Worm (Caenorhabditis elegans) whole organism, late embryonic: Measurements from ENCODE around the gene dod-21.

Experiments
- C38D4.7 ChIP-seq: fragments of 200-800 bp; sonication (Bioruptor generic); optimal IDR thresholded peaks from 2 replicates; lab custom pipeline; 2018; ENCODE audit warnings: mild to moderate bottlenecking, missing genetic modification characterization, moderate library complexity, missing compliant biosample characterization
- F13H6.1 ChIP-seq: sonication (generic microtip); optimal IDR thresholded peaks from 2 replicates; lab custom pipeline; 2016; ENCODE audit warnings: missing genetic modification characterization, missing compliant biosample characterization
- ahr-1 ChIP-seq: sonication (generic microtip); optimal IDR thresholded peaks from 2 replicates; lab custom pipeline; 2016; ENCODE audit warnings: missing genetic modification characterization, missing compliant biosample characterization
- ama-1 ChIP-seq: fragments of 150-350 bp; optimal IDR thresholded peaks from 2 replicates; lab custom pipeline; 2014
- ceh-14 ChIP-seq: sonication (generic microtip); optimal IDR thresholded peaks from 2 replicates; lab custom pipeline; 2016; ENCODE audit warnings: missing genotype, missing genetic modification characterization, missing compliant biosample characterization
- ceh-19 ChIP-seq: fragments of 200-800 bp; sonication (Bioruptor generic); optimal IDR thresholded peaks from 2 replicates; lab custom pipeline; 2018; ENCODE audit warnings: mild to moderate bottlenecking, missing genetic modification characterization, missing compliant biosample characterization
- ceh-22 ChIP-seq: sonication (generic microtip); optimal IDR thresholded peaks from 2 replicates; lab custom pipeline; 2017; ENCODE audit warnings: missing biosample characterization, missing genetic modification characterization
- ceh-24 ChIP-seq: sonication (generic microtip); optimal IDR thresholded peaks from 2 replicates; lab custom pipeline; 2016; ENCODE audit warnings: mild to moderate bottlenecking, missing genetic modification characterization, missing compliant biosample characterization
- ceh-31 ChIP-seq: sonication (generic microtip); optimal IDR thresholded peaks from 2 replicates; lab custom pipeline; 2016; ENCODE audit warnings: missing genetic modification characterization, missing compliant biosample characterization
- ceh-6 ChIP-seq: fragments of 200-800 bp; sonication (Bioruptor generic); optimal IDR thresholded peaks from 2 replicates; lab custom pipeline; 2018; ENCODE audit warnings: mild to moderate bottlenecking, missing genetic modification characterization, missing compliant biosample characterization
- ceh-9 ChIP-seq: sonication (generic microtip); optimal IDR thresholded peaks from 2 replicates; lab custom pipeline; 2016; ENCODE audit warnings: mild to moderate bottlenecking, missing genetic modification characterization, inconsistent platforms, missing compliant biosample characterization
- dmd-4 ChIP-seq: sonication (generic microtip); optimal IDR thresholded peaks from 2 replicates; lab custom pipeline; 2016; ENCODE audit warnings: borderline replicate concordance, missing genetic modification characterization, missing compliant biosample characterization
- elt-4 ChIP-seq: sonication (generic microtip); optimal IDR thresholded peaks from 2 replicates; lab custom pipeline; 2016; ENCODE audit warnings: missing genetic modification characterization, missing compliant biosample characterization
- ets-4 ChIP-seq: sonication (generic microtip); optimal IDR thresholded peaks from 2 replicates; lab custom pipeline; 2016; ENCODE audit warnings: missing genetic modification characterization, missing compliant biosample characterization
- eyg-1 ChIP-seq: sonication (generic microtip); optimal IDR thresholded peaks from 2 replicates; lab custom pipeline; 2016; ENCODE audit warnings: missing genotype, missing genetic modification characterization, missing compliant biosample characterization
- fax-1 ChIP-seq: sonication (generic microtip); optimal IDR thresholded peaks from 2 replicates; lab custom pipeline; 2016; ENCODE audit warnings: missing genotype, missing genetic modification characterization, missing compliant biosample characterization
- fkh-10 ChIP-seq: fragments of 150-350 bp; optimal IDR thresholded peaks from 2 replicates; lab custom pipeline; 2014; ENCODE audit warnings: missing biosample characterization, missing genetic modification reagents, missing genetic modification characterization
- fkh-6 ChIP-seq: sonication (generic microtip); optimal IDR thresholded peaks from 2 replicates; lab custom pipeline; 2016; ENCODE audit warnings: missing genetic modification characterization, missing compliant biosample characterization
- gmeb-2 ChIP-seq: sonication (generic microtip); optimal IDR thresholded peaks from 2 replicates; lab custom pipeline; 2016; ENCODE audit warnings: missing genetic modification characterization, inconsistent platforms, missing compliant biosample characterization
- hlh-30 ChIP-seq: sonication (generic microtip); optimal IDR thresholded peaks from 2 replicates; lab custom pipeline; 2017; ENCODE audit warnings: antibody characterized with exemption, missing genetic modification characterization, missing compliant biosample characterization; ENCODE audit not compliant: insufficient read depth
- hlh-6 ChIP-seq: sonication (generic microtip); optimal IDR thresholded peaks from 2 replicates; lab custom pipeline; 2016; ENCODE audit warnings: missing genotype, missing genetic modification characterization, missing compliant biosample characterization
- hlh-8 ChIP-seq: sonication (generic microtip); optimal IDR thresholded peaks from 2 replicates; lab custom pipeline; 2016; ENCODE audit warnings: missing genotype, missing genetic modification characterization, missing compliant biosample characterization
- lim-6 ChIP-seq: sonication (generic microtip); optimal IDR thresholded peaks from 2 replicates; lab custom pipeline; 2016; ENCODE audit warnings: missing genetic modification characterization, missing compliant biosample characterization
- lin-11 ChIP-seq: fragments of 200-800 bp; sonication (Bioruptor generic); optimal IDR thresholded peaks from 2 replicates; lab custom pipeline; 2018; ENCODE audit warnings: mild to moderate bottlenecking, missing genetic modification characterization, missing compliant biosample characterization
- madf-2 ChIP-seq: sonication (generic microtip); optimal IDR thresholded peaks from 2 replicates; lab custom pipeline; 2017; ENCODE audit warnings: missing genetic modification characterization, missing compliant biosample characterization
- mec-3 ChIP-seq: sonication (generic microtip); optimal IDR thresholded peaks from 2 replicates; lab custom pipeline; 2016; ENCODE audit warnings: borderline replicate concordance, missing genetic modification characterization, missing compliant biosample characterization
- nfya-1 ChIP-seq: sonication (generic microtip); optimal IDR thresholded peaks from 2 replicates; lab custom pipeline; 2017; ENCODE audit warnings: missing genetic modification characterization, mild to moderate bottlenecking, missing compliant biosample characterization, antibody characterized with exemption, moderate library complexity
- nhr-232 ChIP-seq: sonication (generic microtip); optimal IDR thresholded peaks from 2 replicates; lab custom pipeline; 2016; ENCODE audit warnings: missing genetic modification characterization, missing compliant biosample characterization
- npax-4 ChIP-seq: sonication (generic microtip); optimal IDR thresholded peaks from 2 replicates; lab custom pipeline; 2016; ENCODE audit warnings: missing genetic modification characterization, missing compliant biosample characterization
- sdc-2 ChIP-seq: sonication (generic microtip); optimal IDR thresholded peaks from 2 replicates; lab custom pipeline; 2016; ENCODE audit warnings: missing genotype, missing genetic modification characterization, missing compliant biosample characterization
- tbx-7 ChIP-seq: sonication (generic microtip); optimal IDR thresholded peaks from 2 replicates; lab custom pipeline; 2016; ENCODE audit warnings: missing genotype, missing genetic modification characterization, missing compliant biosample characterization
- ttx-3 ChIP-seq: sonication (generic microtip); optimal IDR thresholded peaks from 2 replicates; lab custom pipeline; 2016; ENCODE audit warnings: missing genetic modification reagents, missing genetic modification characterization, missing compliant biosample characterization
- unc-3 ChIP-seq, 2 experiments: fragments of 200-800 bp in 1 of 2; sonication (Bioruptor generic) in 1 of 2; sonication (generic microtip) in 1 of 2; conservative IDR thresholded peaks in 1 of 2; optimal IDR thresholded peaks in 1 of 2; 2 replicates each; pipeline versions ENCODE4 v1.3.6 to Lab custom; 2016 to 2022; ENCODE audit warnings: missing compliant biosample characterization in 2 of 2, missing genetic modification characterization in 2 of 2, missing genetic modification reagents in 1 of 2
- unc-42 ChIP-seq: sonication (generic microtip); optimal IDR thresholded peaks from 2 replicates; lab custom pipeline; 2016; ENCODE audit warnings: missing genotype, missing genetic modification characterization, missing compliant biosample characterization
- unc-55 ChIP-seq: sonication (generic microtip); optimal IDR thresholded peaks from 2 replicates; lab custom pipeline; 2017; ENCODE audit warnings: missing biosample characterization, missing genetic modification reagents, missing genetic modification characterization
- zip-5 ChIP-seq: sonication (generic microtip); optimal IDR thresholded peaks from 2 replicates; lab custom pipeline; 2016; ENCODE audit warnings: missing genetic modification characterization, missing compliant biosample characterization

dod-21 gene

DNA sequence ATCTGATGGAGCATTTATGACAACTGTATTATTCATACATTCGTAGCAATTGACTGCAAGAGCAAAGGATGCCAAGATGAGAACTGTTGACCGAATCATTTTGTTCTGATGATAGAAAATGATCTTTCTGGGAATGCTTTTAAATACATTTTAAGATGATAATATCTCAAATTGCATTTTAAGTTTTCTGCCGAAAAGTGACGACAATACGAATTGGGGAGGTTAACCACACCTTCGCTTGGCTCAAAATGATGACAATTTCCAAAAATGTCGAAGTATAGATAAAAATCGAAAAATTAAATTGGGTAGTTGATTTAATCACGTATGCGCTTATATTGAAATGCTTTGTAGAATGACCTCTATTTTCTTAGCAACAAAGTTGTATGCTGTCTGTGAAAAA lies 4.7 kb downstream of the dod-21 start, which contains the start of gene dod-24:
TSS of gene dod-24 (minus strand) at position 101 of the 400 bp plus-strand sequence.
- no peak for TF ChIP-seq nfya-1 (tag; lab: Kevin White, UChicago)
- TF ChIP-seq fax-1 (tag; lab: Kevin White, UChicago): no peak
- TF ChIP-seq ceh-6 (GFP tag; lab: Kevin White, UChicago): no peak
- no peak for TF ChIP-seq fkh-10 (GFP tag; lab: Kevin White, UChicago)
- TF ChIP-seq fkh-6: no peak
- no peak for TF ChIP-seq hlh-8 (tag; lab: Kevin White, UChicago)
- TF ChIP-seq nhr-232 (tag; lab: Kevin White, UChicago): no peak

DNA sequence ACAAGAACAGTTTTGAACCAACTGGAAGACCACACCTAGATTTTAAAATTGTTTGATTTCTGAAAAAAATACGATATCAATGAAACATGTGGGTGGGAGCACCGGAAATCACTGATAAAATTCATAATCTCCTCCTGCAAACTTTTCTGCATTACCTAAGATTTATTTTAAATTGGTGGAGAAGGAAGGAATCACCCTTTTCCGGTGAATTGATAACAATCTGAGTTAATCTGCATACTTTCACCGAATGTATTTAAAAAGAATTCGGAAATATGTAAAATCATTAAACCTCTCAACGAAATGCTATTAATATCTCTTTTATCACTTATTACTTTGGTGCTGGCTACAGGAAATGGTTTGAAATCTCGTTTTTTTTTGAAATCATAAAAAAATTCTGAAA lies 6.1 kb downstream of the dod-21 start, which contains the start of gene dct-19:
TSS of gene dct-19 (plus strand) at position 301 of the 400 bp plus-strand sequence.
- TF ChIP-seq ceh-22 (tag; lab: Kevin White, UChicago) (no peak), ama-1 (lab: Kevin White, UChicago) (no peak), hlh-8 (tag; lab: Kevin White, UChicago) (no peak), ceh-6 (GFP tag; lab: Kevin White, UChicago) (no peak), zip-5 (tag; lab: Kevin White, UChicago) (no peak), ceh-9 (tag; lab: Kevin White, UChicago) (no peak), ceh-24 (tag; lab: Kevin White, UChicago) (no peak), unc-42 (tag; lab: Kevin White, UChicago) (no peak), dmd-4 (tag; lab: Kevin White, UChicago) (no peak), elt-4 (tag; lab: Kevin White, UChicago) (no peak), nhr-232 (tag; lab: Kevin White, UChicago) (no peak), lin-11 (no peak), unc-3 (GFP tag; conservative IDR thresholded peaks at IDR 0.05; lab: Robert Waterston, UW) (no peak), unc-3 (tag; optimal IDR thresholded peaks at IDR 0.05; lab: Kevin White, UChicago) (no peak), F13H6.1 (tag; lab: Kevin White, UChicago) (no peak), hlh-30 (tag; lab: Kevin White, UChicago) (no peak)
- TF ChIP-seq, all 69 proteins: peak for 0

DNA sequence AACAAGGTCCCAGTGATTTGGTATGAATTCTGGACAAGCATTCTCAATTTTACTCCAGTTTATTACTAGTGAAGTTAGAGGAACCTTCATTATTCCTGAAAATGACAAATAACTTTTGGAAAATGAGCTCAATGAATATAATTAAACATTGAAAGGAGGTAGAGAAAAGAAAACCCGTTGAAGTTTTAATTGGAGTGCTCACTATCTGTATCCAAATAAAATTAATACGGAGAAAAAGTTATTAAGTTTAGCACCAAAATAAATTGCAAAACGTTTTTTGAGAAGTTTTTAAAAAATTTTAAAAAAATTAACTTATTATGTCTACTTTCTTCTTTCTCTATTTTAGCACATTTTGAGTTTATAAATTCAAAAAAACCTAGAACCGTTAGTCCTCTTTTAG lies 9.9 kb downstream of the dod-21 start, which contains the start of gene F55G11.1:
TSS of gene F55G11.1 (minus strand) at position 101 of the 400 bp plus-strand sequence.
- TF ChIP-seq hlh-6 (no peak), ttx-3 (tag; lab: Kevin White, UChicago) (no peak)

DNA sequence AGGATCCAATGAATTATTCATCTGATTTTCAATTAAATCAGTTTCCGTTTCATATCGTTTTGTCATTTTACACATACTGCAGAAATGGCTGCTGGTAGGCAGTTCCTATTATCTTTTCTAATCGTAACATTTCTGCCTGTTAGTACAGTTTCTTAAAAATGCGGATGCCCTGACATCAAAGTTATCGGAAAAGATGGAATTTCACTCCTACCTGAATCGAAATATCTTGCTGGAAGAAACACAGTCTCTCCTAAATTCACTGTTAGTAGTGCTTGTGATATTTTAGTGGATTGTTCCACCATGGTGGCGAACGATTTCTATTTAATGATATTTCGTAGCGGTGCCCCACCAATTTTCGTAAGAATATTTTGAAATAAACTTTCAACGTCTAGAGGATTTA lies 11.9 kb downstream of the dod-21 start, which contains the start of gene F55G11.10:
TSS of gene F55G11.10 (plus strand) at position 301 of the 400 bp plus-strand sequence.
- TF ChIP-seq ceh-19: no peak
- no peak for TF ChIP-seq ceh-14 (tag; lab: Kevin White, UChicago)
- TF ChIP-seq dmd-4 (tag; lab: Kevin White, UChicago): no peak
- TF ChIP-seq fkh-6: no peak
- TF ChIP-seq eyg-1: no peak
- TF ChIP-seq lin-11: no peak
- TF ChIP-seq unc-55 (GFP tag; lab: Kevin White, UChicago): no peak
- TF ChIP-seq madf-2 (tag; lab: Kevin White, UChicago): no peak
- TF ChIP-seq sdc-2 (tag; lab: Kevin White, UChicago): no peak
- TF ChIP-seq ets-4 (tag; lab: Kevin White, UChicago): no peak
- no peak for TF ChIP-seq C38D4.7 (GFP tag; lab: Kevin White, UChicago)
- no peak for TF ChIP-seq gmeb-2 (tag; lab: Kevin White, UChicago)
- TF ChIP-seq npax-4 (tag; lab: Kevin White, UChicago): no peak
- TF ChIP-seq hlh-8 (tag; lab: Kevin White, UChicago): no peak
- TF ChIP-seq ceh-22 (tag; lab: Kevin White, UChicago): no peak
- TF ChIP-seq ceh-31 (tag; lab: Kevin White, UChicago): no peak
- no peak for TF ChIP-seq hlh-6
- no peak for TF ChIP-seq hlh-30 (tag; lab: Kevin White, UChicago)
- no peak for TF ChIP-seq ama-1 (lab: Kevin White, UChicago)
- TF ChIP-seq, all 69 proteins: peak for 0

DNA sequence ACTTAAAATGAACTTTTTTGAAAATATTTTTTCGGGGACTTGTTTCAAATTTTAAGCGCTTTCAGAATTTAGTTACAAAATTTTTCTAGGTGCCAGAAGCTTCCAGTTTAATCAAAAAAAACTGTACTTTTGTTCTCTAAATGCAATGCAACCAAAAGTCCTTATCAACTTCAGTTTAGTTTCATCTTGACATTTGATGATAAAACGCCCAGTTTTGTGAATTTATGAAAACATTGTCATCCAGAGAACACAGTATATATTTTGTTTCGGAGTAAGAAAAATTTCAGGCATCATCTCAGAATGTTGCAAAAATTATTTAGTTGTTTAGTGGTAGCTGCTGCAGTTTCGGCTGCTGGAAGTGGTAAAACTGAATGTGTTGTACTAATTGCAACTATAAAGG lies 21.2 kb downstream of the dod-21 start, which contains the start of gene F55G11.6:
TSS of gene F55G11.6 (plus strand) at position 301 of the 400 bp plus-strand sequence.
- TF ChIP-seq npax-4 (tag; lab: Kevin White, UChicago) (no peak), unc-3 (GFP tag; conservative IDR thresholded peaks at IDR 0.05; lab: Robert Waterston, UW) (no peak), unc-3 (tag; optimal IDR thresholded peaks at IDR 0.05; lab: Kevin White, UChicago) (no peak), mec-3 (no peak), C38D4.7 (GFP tag; lab: Kevin White, UChicago) (no peak), nhr-232 (tag; lab: Kevin White, UChicago) (no peak), dmd-4 (tag; lab: Kevin White, UChicago) (no peak), tbx-7 (no peak), lim-6 (tag; lab: Kevin White, UChicago) (no peak), ceh-22 (tag; lab: Kevin White, UChicago) (no peak), ahr-1 (tag; lab: Kevin White, UChicago) (no peak)
- TF ChIP-seq, all 69 proteins: peak for 0
